Fruit fly (Drosophila melanogaster) whole organism, embryonic: ENCODE data around the gene Wdr62.

ENCODE experiments used
- B-H2 ChIP-seq: fragments of 200-800 bp; sonication (Bioruptor generic); optimal IDR thresholded peaks from 2 replicates; lab custom pipeline; 2018; ENCODE audit warnings: missing biosample characterization, mild to moderate bottlenecking, missing genetic modification characterization
- CG10209 ChIP-seq: fragments of 200-800 bp; sonication (Bioruptor generic); optimal IDR thresholded peaks from 3 replicates; lab custom pipeline; 2017; ENCODE audit warnings: missing biosample characterization, mild to moderate bottlenecking, missing genetic modification characterization, missing genetic modification reagents
- CG10462 ChIP-seq: fragments of 200-800 bp; sonication (Bioruptor generic); optimal IDR thresholded peaks from 2 replicates; lab custom pipeline; 2016; ENCODE audit warnings: missing biosample characterization, missing genetic modification characterization
- CG10543 ChIP-seq: fragments of 200-800 bp; sonication (Bioruptor generic); optimal IDR thresholded peaks from 3 replicates; lab custom pipeline; 2017; ENCODE audit warnings: missing biosample characterization, mild to moderate bottlenecking, missing genetic modification characterization, moderate library complexity
- CG11695 ChIP-seq: fragments of 200-800 bp; sonication (Bioruptor generic); IDR thresholded peaks from 3 replicates; pipeline ENCODE4 v1.3.6; 2022; ENCODE audit warnings: missing biosample characterization, missing genetic modification characterization
- CG13775 ChIP-seq: fragments of 200-800 bp; sonication (Bioruptor generic); optimal IDR thresholded peaks from 3 replicates; lab custom pipeline; 2017; ENCODE audit warnings: missing biosample characterization, mild to moderate bottlenecking, missing genetic modification characterization
- CG14014 ChIP-seq: fragments of 200-800 bp; sonication (Bioruptor generic); IDR thresholded peaks from 2 replicates; pipeline ENCODE4 v1.3.6; 2022; ENCODE audit warnings: missing biosample characterization, missing genetic modification characterization
- CG16863 ChIP-seq: fragments of 200-800 bp; sonication (Bioruptor generic); optimal IDR thresholded peaks from 3 replicates; lab custom pipeline; 2016; ENCODE audit warnings: missing biosample characterization, missing genetic modification characterization
- CG17912 ChIP-seq: fragments of 200-800 bp; sonication (Bioruptor generic); optimal IDR thresholded peaks from 2 replicates; lab custom pipeline; 2018; ENCODE audit warnings: missing biosample characterization, mild to moderate bottlenecking, missing genetic modification characterization
- CG1832 ChIP-seq: fragments of 200-800 bp; sonication (Bioruptor generic); optimal IDR thresholded peaks from 2 replicates; lab custom pipeline; 2017; ENCODE audit warnings: missing biosample characterization, mild to moderate bottlenecking, missing genetic modification characterization, inconsistent platforms
- CG2116 ChIP-seq: fragments of 200-800 bp; sonication (Bioruptor generic); optimal IDR thresholded peaks from 3 replicates; lab custom pipeline; 2018; ENCODE audit warnings: missing biosample characterization, mild to moderate bottlenecking, missing genetic modification characterization
- CG34224 ChIP-seq: fragments of 200-800 bp; sonication (Bioruptor generic); IDR thresholded peaks from 3 replicates; pipeline ENCODE4 v1.3.6; 2022; ENCODE audit warnings: missing biosample characterization, missing genetic modification characterization; ENCODE audit not compliant: partially characterized antibody
- CG3726 ChIP-seq: fragments of 200-800 bp; sonication (Bioruptor generic); IDR thresholded peaks from 3 replicates; pipeline ENCODE4, ENCODE4 v1.3.6; 2022; ENCODE audit warnings: missing biosample characterization, missing genetic modification characterization
- CG4360 ChIP-seq: fragments of 200-800 bp; sonication (Bioruptor generic); IDR thresholded peaks from 2 replicates; pipeline ENCODE4 v1.3.6; 2022; ENCODE audit warnings: missing biosample characterization, missing genetic modification characterization
- CG43689 ChIP-seq: fragments of 200-800 bp; sonication (Bioruptor generic); IDR thresholded peaks from 2 replicates; pipeline ENCODE4 v1.3.6; 2022; ENCODE audit warnings: missing biosample characterization, missing genetic modification characterization
- CG8281 ChIP-seq: fragments of 200-800 bp; sonication (Bioruptor generic); optimal IDR thresholded peaks from 2 replicates; lab custom pipeline; 2018; ENCODE audit warnings: missing biosample characterization, mild to moderate bottlenecking, missing genetic modification characterization, moderate library complexity
- CG8765 ChIP-seq: fragments of 200-800 bp; sonication (Bioruptor generic); IDR thresholded peaks from 2 replicates; pipeline ENCODE4 v1.3.6; 2022; ENCODE audit warnings: missing biosample characterization, missing genetic modification characterization
- Dad ChIP-seq: fragments of 200-800 bp; sonication (Bioruptor generic); optimal IDR thresholded peaks from 3 replicates; lab custom pipeline; 2016; ENCODE audit warnings: missing biosample characterization, missing genetic modification characterization
- Hand ChIP-seq: fragments of 200-800 bp; sonication (Bioruptor generic); optimal IDR thresholded peaks from 2 replicates; lab custom pipeline; 2017; ENCODE audit warnings: mild to moderate bottlenecking, missing biosample characterization, missing genetic modification reagents, missing genetic modification characterization
- MBD-R2 ChIP-seq: fragments of 200-800 bp; sonication (Bioruptor generic); IDR thresholded peaks from 2 replicates; pipeline ENCODE4 v1.3.6; 2022; ENCODE audit warnings: missing biosample characterization, missing genetic modification characterization
- Nf-YA ChIP-seq: fragments of 200-800 bp; sonication (Bioruptor generic); IDR thresholded peaks from 2 replicates; pipeline ENCODE4 v1.3.6; 2022; ENCODE audit warnings: missing biosample characterization, missing genetic modification characterization
- Nf-YC ChIP-seq: fragments of 200-800 bp; optimal IDR thresholded peaks from 3 replicates; lab custom pipeline; 2019; ENCODE audit warnings: missing biosample characterization, mild to moderate bottlenecking, missing genetic modification characterization, moderate library complexity
- Oaz ChIP-seq: fragments of 200-800 bp; sonication (Bioruptor generic); IDR thresholded peaks from 2 replicates; pipeline ENCODE4 v1.3.6; 2022; ENCODE audit warnings: missing biosample characterization, missing genetic modification characterization
- Pdp1 ChIP-seq, 2 experiments: fragments of 200-800 bp; sonication (Bioruptor generic); optimal IDR thresholded peaks; 3 replicates each; lab custom pipeline; 2016; ENCODE audit warnings: missing biosample characterization in 2 of 2, missing genetic modification characterization in 2 of 2, mild to moderate bottlenecking in 1 of 2, moderate library complexity in 1 of 2
- Rfx ChIP-seq: fragments of 200-800 bp; sonication (Bioruptor generic); IDR thresholded peaks from 2 replicates; pipeline ENCODE4 v1.3.6; 2022; ENCODE audit warnings: missing biosample characterization, missing genetic modification characterization
- Rx ChIP-seq: fragments of 200-800 bp; sonication (Bioruptor generic); IDR thresholded peaks from 2 replicates; pipeline ENCODE4 v1.3.6; 2022; ENCODE audit warnings: missing biosample characterization, missing genetic modification characterization
- Six4 ChIP-seq: fragments of 200-800 bp; sonication (Bioruptor generic); optimal IDR thresholded peaks from 2 replicates; lab custom pipeline; 2016; ENCODE audit warnings: missing biosample characterization, missing genetic modification characterization
- abd-A ChIP-seq: fragments of 200-800 bp; sonication (Bioruptor generic); optimal IDR thresholded peaks from 3 replicates; lab custom pipeline; 2019; ENCODE audit warnings: missing biosample characterization, mild to moderate bottlenecking, missing genetic modification characterization, moderate library complexity
- br ChIP-seq: fragments of >200 bp; optimal IDR thresholded peaks from 2 replicates; lab custom pipeline; 2017
- cad ChIP-seq: fragments of >200 bp; optimal IDR thresholded peaks from 2 replicates; lab custom pipeline; 2017; ENCODE audit warnings: missing biosample characterization, missing genetic modification characterization
- caup ChIP-seq: fragments of 200-800 bp; sonication (Bioruptor generic); optimal IDR thresholded peaks from 3 replicates; lab custom pipeline; 2017; ENCODE audit warnings: missing biosample characterization, mild to moderate bottlenecking, missing genetic modification characterization, moderate library complexity; ENCODE audit not compliant: severe bottlenecking
- corto ChIP-seq: fragments of 200-800 bp; sonication (Bioruptor generic); optimal IDR thresholded peaks from 2 replicates; lab custom pipeline; 2016; ENCODE audit warnings: missing biosample characterization, mild to moderate bottlenecking, missing genetic modification characterization, moderate library complexity
- crol ChIP-seq: fragments of 200-800 bp; sonication (Bioruptor generic); IDR thresholded peaks from 2 replicates; pipeline ENCODE4 v1.3.6; 2022; ENCODE audit warnings: missing biosample characterization, missing genetic modification characterization
- dmrt99B ChIP-seq: fragments of 200-800 bp; sonication (Bioruptor generic); optimal IDR thresholded peaks from 2 replicates; lab custom pipeline; 2018; ENCODE audit warnings: missing biosample characterization, mild to moderate bottlenecking, missing genetic modification characterization, moderate library complexity
- grau ChIP-seq: fragments of 200-800 bp; optimal IDR thresholded peaks from 3 replicates; lab custom pipeline; 2019; ENCODE audit warnings: missing biosample characterization, mild to moderate bottlenecking, missing genetic modification characterization, moderate library complexity
- gsb ChIP-seq: fragments of 200-800 bp; sonication (Bioruptor generic); IDR thresholded peaks from 2 replicates; pipeline ENCODE4 v1.3.6; 2022; ENCODE audit warnings: missing biosample characterization, missing genetic modification characterization
- h ChIP-seq: fragments of >200 bp; optimal IDR thresholded peaks from 2 replicates; lab custom pipeline; 2017
- her ChIP-seq: fragments of 200-800 bp; sonication (Bioruptor generic); optimal IDR thresholded peaks from 2 replicates; lab custom pipeline; 2016; ENCODE audit warnings: missing biosample characterization, missing genetic modification characterization
- hkb ChIP-seq, 2 experiments: fragments of 200-800 bp in 1 of 2; fragments of >200 bp in 1 of 2; sonication (Bioruptor generic) in 1 of 2; IDR thresholded peaks in 1 of 2; optimal IDR thresholded peaks in 1 of 2; 2 replicates each; pipeline versions ENCODE4 v1.3.6 to Lab custom; 2017 to 2022; ENCODE audit warnings: missing biosample characterization in 1 of 2, missing genetic modification characterization in 1 of 2
- jing ChIP-seq: fragments of 200-800 bp; sonication (Bioruptor generic); optimal IDR thresholded peaks from 2 replicates; lab custom pipeline; 2018; ENCODE audit warnings: missing biosample characterization, mild to moderate bottlenecking, missing genetic modification characterization
- kay ChIP-seq: fragments of 200-800 bp; sonication (Bioruptor generic); optimal IDR thresholded peaks from 2 replicates; lab custom pipeline; 2016; ENCODE audit warnings: missing biosample characterization, missing genetic modification characterization
- lilli ChIP-seq: fragments of 200-800 bp; sonication (Bioruptor generic); optimal IDR thresholded peaks from 3 replicates; lab custom pipeline; 2016; ENCODE audit warnings: missing biosample characterization, missing genetic modification characterization
- mam ChIP-seq: fragments of 200-800 bp; sonication (Bioruptor generic); optimal IDR thresholded peaks from 3 replicates; lab custom pipeline; 2016; ENCODE audit warnings: missing biosample characterization, missing genetic modification characterization
- odd ChIP-seq: fragments of 200-800 bp; sonication (Bioruptor generic); optimal IDR thresholded peaks from 2 replicates; lab custom pipeline; 2017; ENCODE audit warnings: missing biosample characterization, mild to moderate bottlenecking, missing genetic modification characterization
- otp ChIP-seq: fragments of 200-800 bp; sonication (Bioruptor generic); IDR thresholded peaks from 3 replicates; pipeline ENCODE4, ENCODE4 v1.3.6; 2022; ENCODE audit warnings: missing biosample characterization, missing genetic modification characterization
- peb ChIP-seq: fragments of 200-800 bp; sonication (Bioruptor generic); IDR thresholded peaks from 2 replicates; pipeline ENCODE4 v1.3.6; 2022; ENCODE audit warnings: missing biosample characterization, missing genetic modification characterization
- shn ChIP-seq: fragments of 200-800 bp; sonication (Bioruptor generic); optimal IDR thresholded peaks from 3 replicates; lab custom pipeline; 2016; ENCODE audit warnings: missing biosample characterization, missing genetic modification characterization
- sob ChIP-seq: fragments of 200-800 bp; sonication (Bioruptor generic); IDR thresholded peaks from 2 replicates; pipeline ENCODE4 v1.3.6; 2022; ENCODE audit warnings: missing biosample characterization, missing genetic modification characterization
- sr ChIP-seq: fragments of 200-800 bp; sonication (Bioruptor generic); IDR thresholded peaks from 3 replicates; pipeline ENCODE4 v1.3.6; 2022; ENCODE audit warnings: missing biosample characterization, missing genetic modification characterization
- tgo ChIP-seq: fragments of 200-800 bp; sonication (Bioruptor generic); IDR thresholded peaks from 3 replicates; pipeline ENCODE4 v1.3.6; 2022; ENCODE audit warnings: missing biosample characterization, missing genetic modification characterization
- zen2 ChIP-seq: fragments of 200-800 bp; sonication (Bioruptor generic); IDR thresholded peaks from 3 replicates; pipeline ENCODE4 v1.3.6; 2022; ENCODE audit warnings: missing biosample characterization, missing genetic modification characterization; ENCODE audit not compliant: partially characterized antibody

Wdr62 gene

dm6 chr2L:1944473-1945110 is 60.2 kb downstream of the Wdr62 start (continued):
- TF ChIP-seq peb (GFP tag; lab: Robert Waterston, UW) (no peak), Oaz (GFP tag; lab: Robert Waterston, UW) (no peak), shn (GFP tag; lab: Kevin White, UChicago) (no peak), Pdp1 (GFP tag; optimal IDR thresholded peaks at IDR 0.05; lab: Kevin White, UChicago) (no peak), her (GFP tag; lab: Kevin White, UChicago) (no peak), crol (GFP tag; lab: Robert Waterston, UW) (peak; percentile 72), jing (GFP tag; lab: Kevin White, UChicago) (no peak), Nf-YC (tag; lab: Kevin White, UChicago) (peak; percentile 94), corto (GFP tag; lab: Kevin White, UChicago) (no peak), sob (GFP tag; lab: Robert Waterston, UW) (peak; percentile 44; the same call in 1 of the 2 replicates), Hand (GFP tag; lab: Kevin White, UChicago) (no peak), Nf-YA (GFP tag; lab: Robert Waterston, UW) (0 out of 2 replicates have a peak, but pooled peaks have one; percentile 18), CG2116 (no peak), Rfx (peak; percentile 27; the same call in 1 of the 2 replicates), Dad (GFP tag; lab: Kevin White, UChicago) (no peak), CG11695 (no peak), CG10543 (GFP tag; lab: Kevin White, UChicago) (peak; percentile 44), CG10462 (GFP tag; lab: Kevin White, UChicago) (no peak), B-H2 (no peak), CG17912 (GFP tag; lab: Kevin White, UChicago) (no peak), CG43689 (GFP tag; lab: Robert Waterston, UW) (no peak), dmrt99B (no peak), odd (GFP tag; lab: Kevin White, UChicago) (no peak), CG3726 (GFP tag; lab: Robert Waterston, UW) (no peak), CG16863 (GFP tag; lab: Kevin White, UChicago) (no peak), CG10209 (GFP tag; lab: Kevin White, UChicago) (no peak), hkb (optimal IDR thresholded peaks at IDR 0.05; lab: Kevin White, UChicago) (no peak), hkb (GFP tag; IDR thresholded peaks at IDR 0.05; lab: Robert Waterston, UW) (peak; percentile 60), CG4360 (GFP tag; lab: Robert Waterston, UW) (no peak), CG14014 (GFP tag; lab: Robert Waterston, UW) (no peak), CG13775 (GFP tag; lab: Kevin White, UChicago) (no peak), zen2 (GFP tag; lab: Robert Waterston, UW) (0 out of 3 replicates have a peak, but pooled peaks have one; percentile 21), CG8281 (tag; lab: Kevin White, UChicago) (no peak), caup (GFP tag; lab: Kevin White, UChicago) (peak; percentile 20), grau (tag; lab: Kevin White, UChicago) (no peak), kay (GFP tag; lab: Kevin White, UChicago) (no peak), CG34224 (GFP tag; lab: Robert Waterston, UW) (no peak; the same call in 2 of the 3 replicates), otp (GFP tag; lab: Robert Waterston, UW) (no peak), br (no peak), sr (GFP tag; lab: Robert Waterston, UW) (no peak), MBD-R2 (GFP tag; lab: Robert Waterston, UW) (no peak; the same call in 1 of the 2 replicates), gsb (no peak), Six4 (GFP tag; lab: Kevin White, UChicago) (no peak), CG8765 (no peak), abd-A (tag; lab: Kevin White, UChicago) (no peak), lilli (GFP tag; lab: Kevin White, UChicago) (no peak), CG1832 (GFP tag; lab: Kevin White, UChicago) (peak; percentile 47), h (no peak), tgo (GFP tag; lab: Robert Waterston, UW) (no peak), mam (GFP tag; lab: Kevin White, UChicago) (no peak), Rx (no peak), cad (no peak)
